Fruit fly (Drosophila melanogaster): ENCODE results near the gene CG18577.

DNA sequence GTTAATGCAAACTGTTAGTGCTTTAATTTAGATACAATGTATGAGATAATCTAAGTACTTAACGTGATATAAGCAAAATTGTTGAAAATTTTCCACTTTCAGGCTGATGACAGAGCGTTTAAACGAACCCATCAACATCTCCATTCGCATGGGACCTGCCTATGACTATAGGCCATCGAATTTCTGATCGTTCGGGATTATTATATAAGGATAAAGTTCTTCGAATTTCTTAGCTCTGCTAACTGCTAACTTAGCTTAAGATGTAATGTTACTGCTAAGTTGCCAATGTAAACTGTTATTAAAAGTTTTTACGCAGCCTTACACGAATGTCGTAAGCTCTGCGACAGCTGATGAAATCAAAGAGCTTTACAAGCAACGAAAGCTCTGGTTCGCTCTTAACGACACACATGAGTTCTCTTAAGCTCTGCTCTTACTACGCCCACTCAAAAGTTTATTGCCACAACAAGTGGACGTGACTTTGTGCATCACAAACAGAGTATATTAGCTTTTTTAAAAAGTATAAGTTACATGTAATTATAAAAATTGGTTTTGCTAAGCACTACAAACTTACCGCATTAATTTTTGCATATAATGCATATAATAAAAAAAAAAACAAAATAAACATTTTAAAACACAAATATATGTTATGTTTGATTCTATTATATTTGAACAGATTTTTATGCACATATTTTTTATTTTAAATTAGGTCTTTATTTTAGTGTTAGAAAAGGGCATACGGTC lies 926 bp downstream of the CG18577 start:
- TF ChIP-seq rn (GFP tag; IDR thresholded peaks at IDR 0.05) = peak; percentile 97
- peak; percentile 97 for TF ChIP-seq CG4496 (GFP tag; IDR thresholded peaks at IDR 0.05)
- peak; percentile 99 for TF ChIP-seq Snoo (tag; optimal IDR thresholded peaks at IDR 0.05)
- TF ChIP-seq CG12605 (GFP tag; IDR thresholded peaks at IDR 0.05) = peak; percentile 94

All from whole organism, pupa.